Fruit fly (Drosophila melanogaster) whole organism, embryonic: Measurements from ENCODE around the gene pes.

Experiments
- Aef1 ChIP-seq: fragments of 200-800 bp; sonication (Bioruptor generic); IDR thresholded peaks from 3 replicates; pipeline ENCODE4 v1.3.6; 2022; ENCODE audit warnings: missing biosample characterization, missing genetic modification characterization
- C15 ChIP-seq: fragments of 200-800 bp; sonication (Bioruptor generic); IDR thresholded peaks from 3 replicates; pipeline ENCODE4 v1.3.6; 2022; ENCODE audit warnings: missing biosample characterization, missing genetic modification characterization
- CG10366 ChIP-seq: fragments of 200-800 bp; sonication (Bioruptor generic); IDR thresholded peaks from 2 replicates; pipeline ENCODE4 v1.3.6; 2022; ENCODE audit warnings: missing biosample characterization, missing genetic modification characterization
- CG10565 ChIP-seq: fragments of 200-800 bp; sonication (Bioruptor generic); optimal IDR thresholded peaks from 3 replicates; lab custom pipeline; 2016; ENCODE audit warnings: missing biosample characterization, mild to moderate bottlenecking, missing genetic modification characterization
- CG11085 ChIP-seq: fragments of 200-800 bp; sonication (Bioruptor generic); IDR thresholded peaks from 2 replicates; pipeline ENCODE4 v1.3.6; 2022; ENCODE audit warnings: missing biosample characterization, missing genetic modification characterization
- CG11398 ChIP-seq: fragments of 200-800 bp; sonication (Bioruptor generic); optimal IDR thresholded peaks from 2 replicates; lab custom pipeline; 2016; ENCODE audit warnings: missing biosample characterization, missing genetic modification characterization
- CG11560 ChIP-seq: fragments of 200-800 bp; sonication (Bioruptor generic); IDR thresholded peaks from 3 replicates; pipeline ENCODE4 v1.3.6; 2022; ENCODE audit warnings: missing biosample characterization, missing genetic modification characterization
- CG12236 ChIP-seq: fragments of 200-800 bp; sonication (Bioruptor generic); optimal IDR thresholded peaks from 2 replicates; lab custom pipeline; 2016; ENCODE audit warnings: missing biosample characterization, missing genetic modification characterization
- CG13775 ChIP-seq: fragments of 200-800 bp; sonication (Bioruptor generic); optimal IDR thresholded peaks from 3 replicates; lab custom pipeline; 2017; ENCODE audit warnings: missing biosample characterization, mild to moderate bottlenecking, missing genetic modification characterization
- CG14441 ChIP-seq: fragments of 200-800 bp; sonication (Bioruptor generic); IDR thresholded peaks from 2 replicates; pipeline ENCODE4 v1.3.6; 2022; ENCODE audit warnings: missing biosample characterization, missing genetic modification characterization
- CG15269 ChIP-seq: fragments of 200-800 bp; sonication (Bioruptor generic); optimal IDR thresholded peaks from 2 replicates; lab custom pipeline; 2018; ENCODE audit warnings: missing biosample characterization, mild to moderate bottlenecking, missing genetic modification characterization, moderate library complexity
- CG15696 ChIP-seq: fragments of 200-800 bp; sonication (Bioruptor generic); optimal IDR thresholded peaks from 2 replicates; lab custom pipeline; 2019; ENCODE audit warnings: missing biosample characterization, mild to moderate bottlenecking, missing genetic modification characterization, moderate library complexity
- CG17359 ChIP-seq: fragments of 200-800 bp; sonication (Bioruptor generic); optimal IDR thresholded peaks from 3 replicates; lab custom pipeline; 2018; ENCODE audit warnings: missing biosample characterization, mild to moderate bottlenecking, missing genetic modification characterization, moderate library complexity
- CG1792 ChIP-seq: fragments of 200-800 bp; sonication (Bioruptor generic); optimal IDR thresholded peaks from 2 replicates; lab custom pipeline; 2016; ENCODE audit warnings: missing biosample characterization, missing genetic modification characterization
- CG18011 ChIP-seq: fragments of 200-800 bp; sonication (Bioruptor generic); optimal IDR thresholded peaks from 2 replicates; lab custom pipeline; 2017; ENCODE audit warnings: missing biosample characterization, missing genetic modification characterization, mild to moderate bottlenecking, moderate library complexity, missing genotype
- CG2199 ChIP-seq: fragments of 200-800 bp; sonication (Bioruptor generic); IDR thresholded peaks from 3 replicates; pipeline ENCODE4 v1.3.6; 2022; ENCODE audit warnings: missing biosample characterization, missing genetic modification characterization
- CG9215 ChIP-seq: fragments of 200-800 bp; sonication (Bioruptor generic); IDR thresholded peaks from 2 replicates; pipeline ENCODE4 v1.3.6; 2022; ENCODE audit warnings: missing biosample characterization, missing genetic modification characterization
- CTCF ChIP-seq: fragments of 200-800 bp; sonication (Bioruptor generic); optimal IDR thresholded peaks from 2 replicates; lab custom pipeline; 2017; ENCODE audit warnings: missing biosample characterization, mild to moderate bottlenecking, missing genetic modification characterization, moderate library complexity
- CrebB ChIP-seq: fragments of 200-800 bp; sonication (Bioruptor generic); optimal IDR thresholded peaks from 3 replicates; lab custom pipeline; 2018; ENCODE audit warnings: missing biosample characterization, mild to moderate bottlenecking, missing genetic modification characterization
- Dip2 ChIP-seq: fragments of 200-800 bp; sonication (Bioruptor generic); IDR thresholded peaks from 2 replicates; pipeline ENCODE4 v1.3.6; 2022; ENCODE audit warnings: missing biosample characterization, missing genetic modification characterization
- Fer2 ChIP-seq: fragments of 200-800 bp; sonication (Bioruptor generic); optimal IDR thresholded peaks from 2 replicates; lab custom pipeline; 2018; ENCODE audit warnings: missing biosample characterization, mild to moderate bottlenecking, missing genetic modification characterization, moderate library complexity
- HHEX ChIP-seq: fragments of 200-800 bp; sonication (Bioruptor generic); optimal IDR thresholded peaks from 3 replicates; lab custom pipeline; 2017; ENCODE audit warnings: missing biosample characterization, mild to moderate bottlenecking, missing genetic modification characterization, missing genetic modification reagents
- HLH3B ChIP-seq: fragments of 200-800 bp; sonication (Bioruptor generic); IDR thresholded peaks from 2 replicates; pipeline ENCODE4 v1.3.6; 2022; ENCODE audit warnings: missing biosample characterization, missing genetic modification characterization
- Lim3 ChIP-seq: fragments of 200-800 bp; sonication (Bioruptor generic); IDR thresholded peaks from 2 replicates; pipeline ENCODE4 v1.3.6; 2022; ENCODE audit warnings: missing biosample characterization, missing genetic modification characterization
- NC2α ChIP-seq: fragments of 200-800 bp; sonication (Bioruptor generic); optimal IDR thresholded peaks from 2 replicates; lab custom pipeline; 2016; ENCODE audit warnings: missing biosample characterization, missing genetic modification characterization
- Side ChIP-seq: fragments of 200-800 bp; sonication (Bioruptor generic); optimal IDR thresholded peaks from 2 replicates; lab custom pipeline; 2016; ENCODE audit warnings: missing biosample characterization, missing genetic modification characterization
- Spps ChIP-seq: fragments of 200-800 bp; sonication (Bioruptor generic); optimal IDR thresholded peaks from 2 replicates; lab custom pipeline; 2018; ENCODE audit warnings: missing biosample characterization, mild to moderate bottlenecking, missing genetic modification characterization
- Taf1 ChIP-seq: fragments of 200-800 bp; sonication (Bioruptor generic); IDR thresholded peaks from 2 replicates; pipeline ENCODE4 v1.3.6; 2022; ENCODE audit warnings: missing biosample characterization, missing genetic modification characterization
- amos ChIP-seq: fragments of 200-800 bp; sonication (Bioruptor generic); IDR thresholded peaks from 2 replicates; pipeline ENCODE4 v1.3.6; 2022; ENCODE audit warnings: missing biosample characterization, missing genetic modification characterization; ENCODE audit not compliant: partially characterized antibody
- aop ChIP-seq: fragments of 200-800 bp; sonication (Bioruptor generic); IDR thresholded peaks from 2 replicates; pipeline ENCODE4 v1.3.6; 2022; ENCODE audit warnings: missing biosample characterization, missing genetic modification characterization
- ara ChIP-seq: fragments of 200-800 bp; sonication (Bioruptor generic); IDR thresholded peaks from 2 replicates; pipeline ENCODE4 v1.3.6; 2022; ENCODE audit warnings: missing biosample characterization, missing genetic modification characterization
- emc ChIP-seq: fragments of 200-800 bp; sonication (Bioruptor generic); optimal IDR thresholded peaks from 2 replicates; lab custom pipeline; 2016; ENCODE audit warnings: missing biosample characterization, missing genetic modification characterization
- esg ChIP-seq: fragments of 200-800 bp; sonication (Bioruptor generic); conservative IDR thresholded peaks from 2 replicates; pipeline ENCODE4 v1.3.6; 2022; ENCODE audit warnings: missing biosample characterization, missing genetic modification characterization
- ewg ChIP-seq: fragments of 200-800 bp; sonication (Bioruptor generic); optimal IDR thresholded peaks from 3 replicates; lab custom pipeline; 2017; ENCODE audit warnings: mild to moderate bottlenecking, missing biosample characterization, missing genetic modification reagents, missing genetic modification characterization
- eyg ChIP-seq: fragments of 200-800 bp; sonication (Bioruptor generic); optimal IDR thresholded peaks from 3 replicates; lab custom pipeline; 2016; ENCODE audit warnings: missing biosample characterization, missing genetic modification characterization
- fd3F ChIP-seq: fragments of 200-800 bp; sonication (Bioruptor generic); optimal IDR thresholded peaks from 2 replicates; lab custom pipeline; 2018; ENCODE audit warnings: missing biosample characterization, mild to moderate bottlenecking, missing genetic modification characterization, moderate library complexity
- fd64A ChIP-seq: fragments of 200-800 bp; sonication (Bioruptor generic); optimal IDR thresholded peaks from 3 replicates; lab custom pipeline; 2018; ENCODE audit warnings: missing biosample characterization, mild to moderate bottlenecking, missing genetic modification characterization
- gsb-n ChIP-seq: fragments of 200-800 bp; sonication (Bioruptor generic); optimal IDR thresholded peaks from 3 replicates; lab custom pipeline; 2018; ENCODE audit warnings: missing biosample characterization, mild to moderate bottlenecking, missing genetic modification characterization
- lab ChIP-seq: fragments of 200-800 bp; sonication (Bioruptor generic); optimal IDR thresholded peaks from 3 replicates; lab custom pipeline; 2017; ENCODE audit warnings: missing biosample characterization, missing genetic modification characterization, mild to moderate bottlenecking, moderate library complexity, missing genetic modification reagents
- onecut ChIP-seq: fragments of 200-800 bp; sonication (Bioruptor generic); IDR thresholded peaks from 2 replicates; pipeline ENCODE4 v1.3.6; 2022; ENCODE audit warnings: missing biosample characterization, missing genetic modification characterization
- pb ChIP-seq: fragments of 200-800 bp; sonication (Bioruptor generic); optimal IDR thresholded peaks from 3 replicates; lab custom pipeline; 2016; ENCODE audit warnings: missing biosample characterization, missing genetic modification characterization
- ranshi ChIP-seq: fragments of 200-800 bp; sonication (Bioruptor generic); IDR thresholded peaks from 2 replicates; pipeline ENCODE4 v1.3.6; 2022; ENCODE audit warnings: missing biosample characterization, missing genetic modification characterization
- sc ChIP-seq, 3 experiments: fragments of >200 bp in 2 of 3; fragments of 200-800 bp in 1 of 3; sonication (Bioruptor generic) in 1 of 3; optimal IDR thresholded peaks; 2 replicates in 2 of 3; 3 replicates in 1 of 3; lab custom pipeline; 2017; ENCODE audit warnings: mild to moderate bottlenecking in 1 of 3, missing biosample characterization in 1 of 3, missing genetic modification characterization in 1 of 3, missing genetic modification reagents in 1 of 3
- shn ChIP-seq: fragments of 200-800 bp; sonication (Bioruptor generic); optimal IDR thresholded peaks from 3 replicates; lab custom pipeline; 2016; ENCODE audit warnings: missing biosample characterization, missing genetic modification characterization
- sna ChIP-seq: fragments of 200-800 bp; sonication (Bioruptor generic); IDR thresholded peaks from 2 replicates; pipeline ENCODE4 v1.3.6; 2022; ENCODE audit warnings: missing biosample characterization, missing genetic modification characterization; ENCODE audit not compliant: partially characterized antibody
- sob ChIP-seq: fragments of 200-800 bp; sonication (Bioruptor generic); IDR thresholded peaks from 2 replicates; pipeline ENCODE4 v1.3.6; 2022; ENCODE audit warnings: missing biosample characterization, missing genetic modification characterization
- tap ChIP-seq: fragments of 200-800 bp; optimal IDR thresholded peaks from 3 replicates; lab custom pipeline; 2019; ENCODE audit warnings: missing biosample characterization, mild to moderate bottlenecking, missing genetic modification characterization, moderate library complexity
- usp ChIP-seq: fragments of >200 bp; optimal IDR thresholded peaks from 2 replicates; lab custom pipeline; 2017; ENCODE audit warnings: missing biosample characterization, missing genetic modification characterization
- wdn ChIP-seq: fragments of 200-800 bp; sonication (Bioruptor generic); IDR thresholded peaks from 2 replicates; pipeline ENCODE4 v1.3.6; 2022; ENCODE audit warnings: missing biosample characterization, missing genetic modification characterization
- z ChIP-seq: fragments of 200-800 bp; sonication (Bioruptor generic); IDR thresholded peaks from 3 replicates; pipeline ENCODE4 v1.3.6; 2022; ENCODE audit warnings: missing biosample characterization, missing genetic modification characterization

Gene pes

DNA sequence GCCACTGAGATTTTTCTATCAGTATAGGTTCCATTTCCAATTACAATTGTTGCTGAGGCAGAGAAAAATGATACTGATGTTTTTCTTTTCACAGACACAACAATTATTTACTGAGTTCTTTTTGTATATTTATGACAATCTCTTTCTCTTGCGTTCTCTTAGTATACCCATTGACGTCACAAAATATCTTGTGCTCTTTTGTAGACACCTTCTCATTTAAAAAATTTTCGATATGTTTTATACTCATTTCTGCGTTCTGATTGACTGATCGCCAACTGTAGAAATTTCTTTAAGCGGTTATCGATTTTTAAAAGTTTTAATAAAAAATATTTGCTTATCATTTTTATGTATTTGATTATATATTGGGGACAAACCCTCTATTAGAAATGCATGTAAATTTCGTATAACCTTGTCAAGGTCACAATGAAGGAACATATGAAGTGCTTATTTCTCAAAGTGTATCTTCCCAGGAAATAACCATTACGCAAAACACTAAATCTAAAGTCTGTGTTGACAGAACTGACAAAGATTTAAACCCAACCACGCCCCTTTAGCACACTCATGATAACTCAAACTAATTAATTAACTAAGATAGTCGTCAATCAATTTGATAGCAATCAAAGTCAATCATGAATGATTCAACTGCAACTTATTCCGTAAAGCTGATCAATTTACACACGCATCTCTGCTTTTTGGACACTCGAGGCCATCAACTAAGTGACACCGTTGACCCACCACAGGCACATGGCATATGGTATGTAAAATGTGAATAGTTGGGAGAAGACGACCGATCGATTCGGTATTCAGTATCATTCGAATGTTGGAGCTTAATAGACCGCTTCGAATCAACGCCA is 16.8 kb upstream of the pes start, which contains the start of the genes Glyat and Tg (continued):
- TF ChIP-seq CG18011 (GFP tag; lab: Kevin White, UChicago) (no peak), sob (GFP tag; lab: Robert Waterston, UW) (no peak), CG11085 (GFP tag; lab: Robert Waterston, UW) (no peak), Spps (tag; lab: Kevin White, UChicago) (no peak), ranshi (GFP tag; lab: Robert Waterston, UW) (peak; percentile 23; the same call in 1 of the 2 replicates), esg (GFP tag; lab: Robert Waterston, UW) (no peak; the same call in 1 of the 2 replicates), gsb-n (tag; lab: Kevin White, UChicago) (peak; percentile 1), sc (optimal IDR thresholded peaks at IDR 0.05; lab: Kevin White, UChicago) (no peak), sc (GFP tag; optimal IDR thresholded peaks at IDR 0.05; lab: Kevin White, UChicago) (no peak), ewg (GFP tag; lab: Kevin White, UChicago) (no peak), CrebB (tag; lab: Kevin White, UChicago) (no peak), CG15269 (tag; lab: Kevin White, UChicago) (peak; percentile 25), CTCF (no peak), Side (GFP tag; lab: Kevin White, UChicago) (no peak), sna (GFP tag; lab: Robert Waterston, UW) (0 out of 2 replicates have a peak, but pooled peaks have one; percentile 20), HHEX (GFP tag; lab: Kevin White, UChicago) (peak; percentile 1), shn (GFP tag; lab: Kevin White, UChicago) (no peak), ara (no peak), wdn (GFP tag; lab: Robert Waterston, UW) (0 out of 2 replicates have a peak, but pooled peaks have one; percentile 18), fd64A (no peak), pb (no peak), CG13775 (GFP tag; lab: Kevin White, UChicago) (peak; percentile 9), tap (tag; lab: Kevin White, UChicago) (no peak), aop (GFP tag; lab: Robert Waterston, UW) (no peak), CG12236 (GFP tag; lab: Kevin White, UChicago) (no peak), eyg (GFP tag; lab: Kevin White, UChicago) (no peak), fd3F (GFP tag; lab: Kevin White, UChicago) (no peak), Fer2 (peak; percentile 19), Aef1 (GFP tag; lab: Robert Waterston, UW) (no peak), HLH3B (GFP tag; lab: Robert Waterston, UW) (no peak), CG11560 (tag; lab: Robert Waterston, UW) (no peak), CG10565 (no peak), CG10366 (no peak), CG11398 (no peak), CG14441 (GFP tag; lab: Robert Waterston, UW) (peak; percentile 19; the same call in 1 of the 2 replicates), onecut (GFP tag; lab: Robert Waterston, UW) (no peak), Dip2 (no peak), CG1792 (no peak), Taf1 (no peak), CG9215 (GFP tag; lab: Robert Waterston, UW) (no peak; the same call in 1 of the 2 replicates), CG17359 (no peak), lab (peak; percentile 37), Lim3 (GFP tag; lab: Robert Waterston, UW) (no peak), emc (no peak), CG15696 (tag; lab: Kevin White, UChicago) (no peak), CG2199 (GFP tag; lab: Robert Waterston, UW) (no peak), usp (GFP tag; lab: Kevin White, UChicago) (no peak), amos (no peak; the same call in 1 of the 2 replicates), NC2α (GFP tag; lab: Kevin White, UChicago) (no peak), z (GFP tag; lab: Robert Waterston, UW) (no peak), C15 (no peak)
